Fruit fly (Drosophila melanogaster): Measurements from ENCODE around the gene Tbcd.

- TF ChIP-seq CG8478 (optimal IDR thresholded peaks at IDR 0.05) (no peak), CTCF (optimal IDR thresholded peaks at IDR 0.05) (no peak)
These were observed 35.5 kb downstream of the Tbcd start for dm6 chr2L:2182735-2183340.
